Worm (Caenorhabditis elegans) whole organism, L1 larva: ENCODE data around the gene F22B7.9.

Experiments
- dpl-1 ChIP-seq, 3 experiments: fragments of 150-350 bp in 2 of 3; sonication (generic microtip) in 1 of 3; optimal IDR thresholded peaks; 2 replicates each; lab custom pipeline; 2014 to 2017; ENCODE audit warnings: missing biosample characterization in 3 of 3, missing genetic modification characterization in 3 of 3, missing genetic modification reagents in 3 of 3
- ets-5 ChIP-seq: fragments of 200-800 bp; sonication (Bioruptor generic); IDR thresholded peaks from 2 replicates; pipeline ENCODE4 v1.3.6; 2022; ENCODE audit warnings: missing genetic modification characterization, missing compliant biosample characterization
- nhr-237 ChIP-seq: fragments of 150-350 bp; optimal IDR thresholded peaks from 2 replicates; lab custom pipeline; 2014; ENCODE audit warnings: missing biosample characterization, missing genetic modification characterization
- nhr-90 ChIP-seq: sonication (generic microtip); optimal IDR thresholded peaks from 2 replicates; lab custom pipeline; 2016; ENCODE audit warnings: mild to moderate bottlenecking, missing genetic modification characterization, missing compliant biosample characterization; ENCODE audit not compliant: poor library complexity
- xbp-1 ChIP-seq: sonication (generic microtip); optimal IDR thresholded peaks from 2 replicates; lab custom pipeline; 2016; ENCODE audit warnings: missing genetic modification characterization, missing compliant biosample characterization

DNA sequence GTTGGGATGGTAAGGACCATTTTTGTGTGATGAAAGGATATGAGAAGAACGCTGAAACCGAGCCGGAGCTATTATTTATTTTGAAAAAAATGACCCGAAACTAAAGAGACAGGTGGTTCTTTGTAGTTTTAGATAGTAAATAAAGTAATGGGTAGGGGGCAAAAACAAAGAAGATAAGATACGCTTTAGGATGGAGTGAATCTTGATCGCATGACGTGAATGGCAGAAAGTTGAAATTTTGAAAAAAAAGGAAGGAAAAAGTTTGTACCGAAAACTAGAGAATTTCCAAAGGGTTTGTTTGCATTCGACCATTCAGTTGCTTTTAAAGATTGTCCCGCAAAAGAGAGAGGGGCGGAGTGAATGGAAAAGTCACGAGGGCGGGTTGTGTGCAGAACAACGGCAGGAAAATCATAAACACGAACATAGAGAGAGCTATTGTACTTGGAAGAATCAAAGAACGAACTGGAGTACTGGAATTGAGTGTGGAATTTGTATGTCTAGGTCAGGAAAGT is at the start of gene F22B7.9:
- no peak for TF ChIP-seq ets-5 (GFP tag; lab: Robert Waterston, UW)
- TF ChIP-seq dpl-1 (GFP tag; optimal IDR thresholded peaks at IDR 0.05; lab: Kevin White, UChicago): peak in 1 of 3 experiments; percentile 9
- peak; percentile 20 for TF ChIP-seq nhr-90 (tag; lab: Kevin White, UChicago)
- TF ChIP-seq xbp-1 (tag; lab: Kevin White, UChicago): no peak
- no peak for TF ChIP-seq nhr-237
